Fruit fly (Drosophila melanogaster): ENCODE results near the gene wdb.

DNA sequence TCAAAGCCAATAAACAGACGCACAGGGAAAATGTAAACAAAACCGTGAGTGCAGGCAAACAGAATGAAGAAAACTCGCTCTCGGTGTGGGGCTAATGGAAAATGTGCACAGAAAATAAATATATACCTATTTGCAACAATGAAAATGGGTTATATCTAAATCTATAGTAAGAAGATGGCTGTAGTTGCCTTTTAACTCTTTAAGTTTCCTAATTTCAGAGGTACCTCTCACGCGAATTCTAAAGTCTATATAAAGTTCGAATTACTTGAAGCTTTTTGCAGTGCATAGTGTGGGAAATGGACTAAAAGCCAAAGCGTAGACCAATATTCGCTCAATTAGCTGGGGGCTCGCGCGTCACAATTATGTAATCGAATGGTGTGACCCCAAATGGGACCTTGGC is 27.1 kb downstream of the wdb start:
- TF ChIP-seq brk (GFP tag; optimal IDR thresholded peaks at IDR 0.05) (no peak), psq (GFP tag; optimal IDR thresholded peaks at IDR 0.05) (no peak), CG32264 (GFP tag; optimal IDR thresholded peaks at IDR 0.05) (no peak), pan (optimal IDR thresholded peaks at IDR 0.05) (no peak), usp (GFP tag; optimal IDR thresholded peaks at IDR 0.05) (no peak), fru (GFP tag; optimal IDR thresholded peaks at IDR 0.05) (no peak), HLH106 (tag; optimal IDR thresholded peaks at IDR 0.05) (no peak), dmrt93B (GFP tag; optimal IDR thresholded peaks at IDR 0.05) (no peak), Dfd (GFP tag; optimal IDR thresholded peaks at IDR 0.05) (no peak), jim (GFP tag; optimal IDR thresholded peaks at IDR 0.05) (no peak), CrebA (GFP tag; optimal IDR thresholded peaks at IDR 0.05; ENCODE audit: borderline replicate concordance) (no peak), Sp1 (GFP tag; optimal IDR thresholded peaks at IDR 0.05) (no peak), Hr83 (GFP tag; optimal IDR thresholded peaks at IDR 0.05; ENCODE audit: poor library complexity, severe bottlenecking) (no peak)
